Fruit fly (Drosophila melanogaster): ENCODE data around the gene Ca-beta.

dm6 chr2L:11168684-11169549, 34.4 kb downstream of the Ca-beta start:
- TF ChIP-seq h (optimal IDR thresholded peaks at IDR 0.05) (no peak), ttk (optimal IDR thresholded peaks at IDR 0.05) (no peak), psq (optimal IDR thresholded peaks at IDR 0.05) (no peak)
